Worm (Caenorhabditis elegans) whole organism, L4 larva: ENCODE results near the gene flp-1.

ENCODE experiments used
- F44E2.7 ChIP-seq: fragments of 200-800 bp; sonication (Bioruptor generic); IDR thresholded peaks from 2 replicates; pipeline ENCODE4 v2.1.2; 2022; ENCODE audit warnings: missing genetic modification characterization, missing compliant biosample characterization
- F49E8.2 ChIP-seq: sonication (generic microtip); optimal IDR thresholded peaks from 2 replicates; lab custom pipeline; 2016; ENCODE audit warnings: missing compliant biosample characterization, mild to moderate bottlenecking, missing genetic modification characterization, borderline replicate concordance
- T20F7.1 ChIP-seq: fragments of 200-800 bp; sonication (Bioruptor generic); optimal IDR thresholded peaks from 2 replicates; lab custom pipeline; 2018; ENCODE audit warnings: mild to moderate bottlenecking, missing genetic modification characterization, missing compliant biosample characterization
- Y75B8A.6 ChIP-seq: fragments of 200-800 bp; sonication (Bioruptor generic); IDR thresholded peaks from 2 replicates; pipeline ENCODE4 v1.3.6; 2022; ENCODE audit warnings: missing genetic modification reagents, missing genetic modification characterization, missing compliant biosample characterization
- ZK546.5 ChIP-seq, 2 experiments: sonication (generic microtip); optimal IDR thresholded peaks; 2 replicates each; lab custom pipeline; 2017; ENCODE audit warnings: missing biosample characterization in 2 of 2, missing genetic modification characterization in 2 of 2
- aha-1 ChIP-seq: fragments of 150-350 bp; peaks from one replicate; lab custom pipeline; 2014; ENCODE audit warnings: missing biosample characterization, missing genetic modification characterization
- arid-1 ChIP-seq: fragments of 200-800 bp; sonication (Bioruptor generic); conservative IDR thresholded peaks from 2 replicates; pipeline ENCODE4 v1.3.6; 2022; ENCODE audit warnings: missing genetic modification reagents, missing genetic modification characterization, missing compliant biosample characterization
- ceh-44 ChIP-seq: fragments of 200-800 bp; sonication (Bioruptor generic); IDR thresholded peaks from 2 replicates; pipeline ENCODE4 v1.3.6; 2022; ENCODE audit warnings: missing genetic modification reagents, missing genetic modification characterization, missing compliant biosample characterization
- daf-16 ChIP-seq, 3 experiments: sonication (generic microtip); optimal IDR thresholded peaks; 2 replicates each; lab custom pipeline; 2016 to 2017; ENCODE audit warnings: missing genetic modification characterization in 3 of 3, missing genetic modification reagents in 3 of 3, mild to moderate bottlenecking in 2 of 3, missing compliant biosample characterization in 2 of 3, missing biosample characterization in 1 of 3, moderate library complexity in 1 of 3
- daf-19 ChIP-seq: fragments of 200-800 bp; sonication (Bioruptor generic); conservative IDR thresholded peaks from 2 replicates; pipeline ENCODE4 v1.3.6; 2022; ENCODE audit warnings: missing genetic modification characterization, missing compliant biosample characterization
- dmd-6 ChIP-seq: fragments of 200-800 bp; sonication (Bioruptor generic); IDR thresholded peaks from 2 replicates; pipeline ENCODE4 v1.3.6; 2022; ENCODE audit warnings: missing genetic modification reagents, missing genetic modification characterization, missing compliant biosample characterization
- egl-27 ChIP-seq: sonication (generic microtip); optimal IDR thresholded peaks from 3 replicates; lab custom pipeline; 2017; ENCODE audit warnings: missing biosample characterization, missing genetic modification reagents, missing genetic modification characterization
- fos-1 ChIP-seq: fragments of 150-350 bp; optimal IDR thresholded peaks from 2 replicates; lab custom pipeline; 2014; ENCODE audit warnings: missing biosample characterization, missing genetic modification characterization
- gei-8 ChIP-seq: fragments of 200-800 bp; sonication (Bioruptor generic); optimal IDR thresholded peaks from 2 replicates; lab custom pipeline; 2018; ENCODE audit warnings: mild to moderate bottlenecking, missing genetic modification characterization, missing compliant biosample characterization
- hlh-11 ChIP-seq: fragments of 200-800 bp; sonication (Bioruptor generic); optimal IDR thresholded peaks from 2 replicates; lab custom pipeline; 2018; ENCODE audit warnings: mild to moderate bottlenecking, missing genetic modification characterization, missing compliant biosample characterization
- hmg-1.1 ChIP-seq: fragments of 200-800 bp; sonication (Bioruptor generic); IDR thresholded peaks from 2 replicates; pipeline ENCODE4 v1.3.6; 2022; ENCODE audit warnings: missing genetic modification reagents, missing genetic modification characterization, missing compliant biosample characterization
- lir-3 ChIP-seq: sonication (generic microtip); optimal IDR thresholded peaks from 2 replicates; lab custom pipeline; 2016; ENCODE audit warnings: mild to moderate bottlenecking, missing genetic modification characterization, missing compliant biosample characterization
- lsy-2 ChIP-seq, 2 experiments: fragments of 150-350 bp in 1 of 2; sonication (generic microtip) in 1 of 2; optimal IDR thresholded peaks; 2 replicates each; lab custom pipeline; 2014 to 2017; ENCODE audit warnings: missing biosample characterization in 2 of 2, missing genetic modification characterization in 2 of 2
- mep-1 ChIP-seq: fragments of 150-350 bp; sonication (generic microtip); optimal IDR thresholded peaks from 3 replicates; lab custom pipeline; 2014; ENCODE audit warnings: missing biosample characterization, missing genetic modification characterization
- nhr-10 ChIP-seq: fragments of 150-350 bp; optimal IDR thresholded peaks from 2 replicates; lab custom pipeline; 2014; ENCODE audit warnings: missing biosample characterization, missing genetic modification characterization
- nhr-237 ChIP-seq: sonication (generic microtip); optimal IDR thresholded peaks from 2 replicates; lab custom pipeline; 2017; ENCODE audit warnings: missing biosample characterization, missing genetic modification characterization
- nhr-25 ChIP-seq: sonication (generic microtip); optimal IDR thresholded peaks from 2 replicates; lab custom pipeline; 2017; ENCODE audit warnings: missing genetic modification characterization, mild to moderate bottlenecking, missing compliant biosample characterization, antibody characterized with exemption, moderate library complexity, borderline replicate concordance; ENCODE audit not compliant: insufficient read depth
- nhr-28 ChIP-seq: fragments of 150-350 bp; optimal IDR thresholded peaks from 2 replicates; lab custom pipeline; 2014; ENCODE audit warnings: missing biosample characterization, missing genetic modification characterization
- nhr-48 ChIP-seq: sonication (generic microtip); optimal IDR thresholded peaks from 2 replicates; lab custom pipeline; 2016; ENCODE audit warnings: mild to moderate bottlenecking, missing genetic modification characterization, missing compliant biosample characterization
- nhr-77 ChIP-seq: fragments of 150-350 bp; optimal IDR thresholded peaks from 2 replicates; lab custom pipeline; 2014; ENCODE audit warnings: missing biosample characterization, missing genetic modification characterization
- pha-4 ChIP-seq, 2 experiments: fragments of 150-350 bp in 1 of 2; fragments of 200-800 bp in 1 of 2; sonication (Bioruptor generic) in 1 of 2; IDR thresholded peaks in 1 of 2; optimal IDR thresholded peaks in 1 of 2; 2 replicates each; pipeline versions ENCODE4 v1.3.6 to Lab custom; 2014 to 2022; ENCODE audit warnings: missing genetic modification characterization in 2 of 2, missing genetic modification reagents in 2 of 2, missing biosample characterization in 1 of 2, missing compliant biosample characterization in 1 of 2
- php-3 ChIP-seq: fragments of 200-800 bp; sonication (Bioruptor generic); IDR thresholded peaks from 2 replicates; pipeline ENCODE4 v1.3.6; 2022; ENCODE audit warnings: missing genetic modification reagents, missing genetic modification characterization, missing compliant biosample characterization
- pqm-1 ChIP-seq: sonication (generic microtip); optimal IDR thresholded peaks from 2 replicates; lab custom pipeline; 2017; ENCODE audit warnings: missing biosample characterization, missing genetic modification characterization
- rbr-2 ChIP-seq: sonication (generic microtip); optimal IDR thresholded peaks from 2 replicates; lab custom pipeline; 2016; ENCODE audit warnings: missing genotype, missing genetic modification characterization, missing compliant biosample characterization
- set-16 ChIP-seq: fragments of 200-800 bp; sonication (Bioruptor generic); IDR thresholded peaks from 2 replicates; pipeline ENCODE4 v1.3.6; 2022; ENCODE audit warnings: missing genetic modification reagents, missing genetic modification characterization, missing compliant biosample characterization
- tag-97 ChIP-seq: fragments of 200-800 bp; sonication (Bioruptor generic); IDR thresholded peaks from 2 replicates; pipeline ENCODE4 v1.3.6; 2022; ENCODE audit warnings: missing genetic modification characterization, missing compliant biosample characterization
- unc-62 ChIP-seq, 3 experiments: fragments of 150-350 bp in 1 of 3; sonication (generic microtip); optimal IDR thresholded peaks in 2 of 3; peaks in 1 of 3; 1 replicate in 1 of 3; 2 replicates in 2 of 3; lab custom pipeline; 2014 to 2017; ENCODE audit warnings: missing biosample characterization in 3 of 3, missing genetic modification characterization in 3 of 3, missing genetic modification reagents in 3 of 3, missing genotype in 1 of 3
- ztf-11 ChIP-seq: fragments of 150-350 bp; optimal IDR thresholded peaks from 2 replicates; lab custom pipeline; 2014; ENCODE audit warnings: missing biosample characterization, missing genetic modification characterization

Gene flp-1

DNA sequence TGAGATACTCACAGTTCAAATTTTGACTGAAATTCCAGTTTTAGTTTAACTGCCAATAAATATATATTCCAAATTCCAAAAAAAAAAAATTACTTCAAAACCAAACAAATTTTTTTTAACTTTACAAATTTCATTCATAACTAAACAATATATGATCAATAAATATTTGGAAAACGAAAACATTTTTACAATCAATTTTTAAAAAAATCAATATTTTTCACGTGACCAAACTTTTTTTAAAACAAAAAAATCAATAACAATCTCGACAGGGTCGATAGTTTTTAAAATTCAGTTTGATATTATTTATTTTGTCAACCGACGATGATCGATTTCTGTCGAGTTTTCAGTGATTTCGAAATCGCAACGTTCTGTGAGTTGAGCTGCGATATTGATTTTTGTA lies 5.7 kb downstream of the flp-1 start, which contains the start of gene F23B2.7:
TSS of gene F23B2.7 (plus strand) at position 301 of the 400 bp plus-strand sequence.
- TF ChIP-seq arid-1 (GFP tag; lab: Robert Waterston, UW) (no peak), nhr-25 (tag; lab: Kevin White, UChicago) (no peak), nhr-10 (tag; lab: Kevin White, UChicago) (no peak), lsy-2 (tag; optimal IDR thresholded peaks at IDR 0.05; lab: Kevin White, UChicago) (no peak), lir-3 (tag; lab: Kevin White, UChicago) (no peak)

DNA sequence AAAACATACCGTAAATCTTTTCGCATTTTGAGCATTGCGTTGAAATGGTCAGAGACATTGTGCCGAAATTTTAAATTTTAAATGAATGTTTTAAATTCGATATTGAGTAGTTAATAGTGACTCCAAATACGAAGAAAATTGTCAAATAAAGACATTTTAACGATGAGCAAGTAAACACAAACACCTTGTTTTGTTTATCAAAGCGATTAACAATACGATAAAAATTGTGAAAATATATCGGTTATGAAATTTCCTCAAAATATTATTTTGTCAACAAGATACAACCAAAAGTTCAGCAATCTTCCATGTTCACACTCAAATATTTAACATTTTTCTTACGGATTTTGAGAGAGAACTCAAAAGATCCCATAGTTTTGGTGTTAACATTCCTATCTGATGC lies 9.8 kb downstream of the flp-1 start, which contains the start of gene F23B2.10:
TSS of gene F23B2.10 (minus strand) at position 101 of the 400 bp plus-strand sequence.
- TF ChIP-seq unc-62 (GFP tag; optimal IDR thresholded peaks at IDR 0.05 in 1 of 2; lab: Kevin White, UChicago) (no peak), unc-62 (tag; optimal IDR thresholded peaks at IDR 0.05; lab: Kevin White, UChicago) (no peak), tag-97 (GFP tag; lab: Robert Waterston, UW) (no peak), daf-16 (GFP tag; optimal IDR thresholded peaks at IDR 0.05; lab: Kevin White, UChicago) (no peak), daf-16 (tag; optimal IDR thresholded peaks at IDR 0.05; lab: Kevin White, UChicago) (no peak), mep-1 (tag; lab: Kevin White, UChicago) (no peak), ZK546.5 (tag; optimal IDR thresholded peaks at IDR 0.05; lab: Kevin White, UChicago) (no peak), Y75B8A.6 (GFP tag; lab: Robert Waterston, UW) (no peak), nhr-237 (tag; lab: Kevin White, UChicago) (no peak), egl-27 (no peak), gei-8 (GFP tag; lab: Kevin White, UChicago) (no peak), ztf-11 (no peak), pha-4 (GFP tag; IDR thresholded peaks at IDR 0.05; lab: Robert Waterston, UW) (no peak), pha-4 (tag; optimal IDR thresholded peaks at IDR 0.05; lab: Kevin White, UChicago) (no peak), set-16 (GFP tag; lab: Robert Waterston, UW) (no peak), ceh-44 (no peak), T20F7.1 (GFP tag; lab: Kevin White, UChicago) (no peak), fos-1 (tag; lab: Kevin White, UChicago) (no peak), hmg-1.1 (no peak), nhr-48 (tag; lab: Kevin White, UChicago) (no peak), F49E8.2 (tag; lab: Kevin White, UChicago) (no peak), F44E2.7 (GFP tag; lab: Robert Waterston, UW) (no peak)

DNA sequence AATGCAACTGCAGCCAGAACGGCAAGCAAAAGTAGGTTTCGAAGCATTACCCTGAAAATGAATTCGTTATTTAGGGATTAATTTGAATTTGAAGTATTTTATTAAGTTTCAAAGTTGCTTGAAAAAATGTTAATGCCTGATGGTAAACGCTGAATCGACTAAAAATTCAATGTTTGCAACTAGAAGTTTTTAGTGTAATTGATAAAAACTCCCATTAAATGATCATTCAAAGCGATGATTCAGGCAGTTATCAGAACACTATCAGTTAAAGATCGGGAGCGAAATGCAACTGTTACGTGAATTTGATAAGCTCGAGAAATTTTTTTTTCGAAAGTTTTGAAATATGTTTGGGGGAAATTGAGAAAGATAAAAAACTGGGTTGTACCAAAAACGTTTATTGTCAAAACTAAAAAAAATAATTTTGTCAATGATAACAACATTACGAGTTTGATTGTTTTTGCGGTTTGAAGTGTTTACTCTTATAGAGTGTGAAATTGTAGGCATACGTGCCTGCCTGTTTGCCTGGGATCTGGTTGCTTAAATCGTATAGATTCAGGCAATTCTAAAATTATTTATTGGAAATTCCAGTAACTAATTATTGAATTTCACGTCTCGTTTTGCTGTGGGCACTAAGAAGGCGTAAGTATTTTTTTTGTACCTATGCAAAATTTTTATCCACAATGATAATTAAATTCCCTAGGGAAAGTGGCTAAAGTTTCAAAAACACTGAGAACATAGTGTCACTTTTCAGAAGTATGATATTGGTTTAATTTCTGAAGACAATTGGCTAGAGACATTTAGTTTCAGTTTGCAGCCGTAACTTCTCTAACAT lies 14.7 kb downstream of the flp-1 start, which contains the start of gene pcp-3:
TSS of gene pcp-3 (minus strand) at position 51 of the 832 bp plus-strand sequence.
- TF ChIP-seq hlh-11 (tag; lab: Kevin White, UChicago) (peak; percentile 47), aha-1 (peak; percentile 92), nhr-28 (tag; lab: Kevin White, UChicago) (peak; percentile 74), dmd-6 (GFP tag; lab: Robert Waterston, UW) (peak; percentile 81), pqm-1 (tag; lab: Kevin White, UChicago) (peak; percentile 90), rbr-2 (tag; lab: Kevin White, UChicago) (no peak), php-3 (GFP tag; lab: Robert Waterston, UW) (peak; percentile 48; the same call in 1 of the 2 replicates), nhr-77 (peak; percentile 30), daf-16 (GFP tag; optimal IDR thresholded peaks at IDR 0.05; lab: Kevin White, UChicago) (no peak), daf-16 (tag; optimal IDR thresholded peaks at IDR 0.05; lab: Kevin White, UChicago) (peak; percentile 65), daf-19 (GFP tag; lab: Robert Waterston, UW) (no peak)
